Fruit fly (Drosophila melanogaster) whole organism: ENCODE results near the gene Osi13.

Experiments
- CG8478 ChIP-seq: fragments of >200 bp; optimal IDR thresholded peaks from 2 replicates; lab custom pipeline; 2018; ENCODE audit warnings: inconsistent platforms
- EcR ChIP-seq, 2 experiments: fragments of >200 bp; optimal IDR thresholded peaks; 2 replicates each; lab custom pipeline; 2017; ENCODE audit warnings: missing biosample characterization in 2 of 2, missing genetic modification characterization in 2 of 2, missing genetic modification reagents in 2 of 2
- pan ChIP-seq: fragments of >200 bp; optimal IDR thresholded peaks from 2 replicates; lab custom pipeline; 2017
- usp ChIP-seq: fragments of >200 bp; optimal IDR thresholded peaks from 2 replicates; lab custom pipeline; 2017; ENCODE audit warnings: missing biosample characterization, missing genetic modification characterization, mixed read lengths

- TF ChIP-seq usp (GFP tag; lab: Kevin White, UChicago) (no peak), pan (no peak), CG8478 (lab: Kevin White, UChicago) (no peak), EcR (GFP tag; optimal IDR thresholded peaks at IDR 0.05; lab: Kevin White, UChicago) (no peak)
Measured at dm6 chr3R:6263658-6264057, 27.9 kb upstream of the Osi13 start, which contains the start of gene Osi10a.
